Worm (Caenorhabditis elegans) whole organism, L2 larva: ENCODE measurements around the gene F43C11.7.

Experiments
- C34F6.9 ChIP-seq: fragments of 150-350 bp; optimal IDR thresholded peaks from 2 replicates; lab custom pipeline; 2014; ENCODE audit warnings: missing biosample characterization, missing genetic modification characterization
- ZK546.5 ChIP-seq: sonication (generic microtip); optimal IDR thresholded peaks from 2 replicates; lab custom pipeline; 2017; ENCODE audit warnings: missing biosample characterization, missing genetic modification characterization
- alr-1 ChIP-seq: fragments of 150-350 bp; optimal IDR thresholded peaks from 2 replicates; lab custom pipeline; 2014; ENCODE audit warnings: missing biosample characterization, missing genetic modification characterization
- ceh-16 ChIP-seq: fragments of 150-350 bp; optimal IDR thresholded peaks from 2 replicates; lab custom pipeline; 2014; ENCODE audit warnings: missing biosample characterization, missing genetic modification characterization
- ceh-82 ChIP-seq: fragments of 150-350 bp; optimal IDR thresholded peaks from 2 replicates; lab custom pipeline; 2014; ENCODE audit warnings: missing biosample characterization, missing genetic modification characterization
- crh-2 ChIP-seq: sonication (generic microtip); optimal IDR thresholded peaks from 2 replicates; lab custom pipeline; 2017; ENCODE audit warnings: missing biosample characterization, missing genetic modification characterization
- dmd-4 ChIP-seq: sonication (generic microtip); optimal IDR thresholded peaks from 2 replicates; lab custom pipeline; 2017; ENCODE audit warnings: missing biosample characterization, missing genetic modification characterization
- egl-27 ChIP-seq: sonication (generic microtip); optimal IDR thresholded peaks from 3 replicates; lab custom pipeline; 2017; ENCODE audit warnings: missing biosample characterization, missing genetic modification reagents, missing genetic modification characterization
- elt-3 ChIP-seq: sonication (generic microtip); optimal IDR thresholded peaks from 2 replicates; lab custom pipeline; 2017; ENCODE audit warnings: missing biosample characterization, missing genetic modification characterization
- fos-1 ChIP-seq: fragments of 150-350 bp; optimal IDR thresholded peaks from 2 replicates; lab custom pipeline; 2014; ENCODE audit warnings: missing biosample characterization, missing genetic modification characterization
- lin-11 ChIP-seq: fragments of 150-350 bp; sonication (generic microtip); optimal IDR thresholded peaks from 2 replicates; lab custom pipeline; 2014; ENCODE audit warnings: missing biosample characterization, missing genetic modification characterization, inconsistent platforms, mixed read lengths
- lin-13 ChIP-seq: fragments of 150-350 bp; optimal IDR thresholded peaks from 2 replicates; lab custom pipeline; 2014; ENCODE audit warnings: missing biosample characterization, missing genetic modification reagents, missing genetic modification characterization
- lin-39 ChIP-seq: fragments of 150-350 bp; optimal IDR thresholded peaks from 2 replicates; lab custom pipeline; 2014; ENCODE audit warnings: missing biosample characterization, missing genetic modification reagents, missing genetic modification characterization
- lsy-2 ChIP-seq, 2 experiments: fragments of 150-350 bp in 1 of 2; sonication (generic microtip) in 1 of 2; optimal IDR thresholded peaks; 2 replicates each; lab custom pipeline; 2014 to 2017; ENCODE audit warnings: missing biosample characterization in 2 of 2, missing genetic modification characterization in 2 of 2
- mbf-1 ChIP-seq: sonication (generic microtip); optimal IDR thresholded peaks from 2 replicates; lab custom pipeline; 2017; ENCODE audit warnings: missing biosample characterization, missing genetic modification characterization
- mdl-1 ChIP-seq, 2 experiments: fragments of 150-350 bp in 1 of 2; sonication (generic microtip) in 1 of 2; optimal IDR thresholded peaks; 2 replicates each; lab custom pipeline; 2017; ENCODE audit warnings: missing biosample characterization in 2 of 2, missing genetic modification characterization in 2 of 2
- nhr-11 ChIP-seq: fragments of 150-350 bp; optimal IDR thresholded peaks from 2 replicates; lab custom pipeline; 2014; ENCODE audit warnings: missing biosample characterization, missing genetic modification characterization
- nhr-129 ChIP-seq: fragments of 150-350 bp; optimal IDR thresholded peaks from 2 replicates; lab custom pipeline; 2014; ENCODE audit warnings: missing biosample characterization, missing genetic modification characterization
- nhr-23 ChIP-seq: fragments of 150-350 bp; optimal IDR thresholded peaks from 2 replicates; lab custom pipeline; 2014; ENCODE audit warnings: missing biosample characterization, missing genetic modification reagents, missing genetic modification characterization
- nhr-237 ChIP-seq: fragments of 150-350 bp; optimal IDR thresholded peaks from 2 replicates; lab custom pipeline; 2014; ENCODE audit warnings: missing biosample characterization, missing genetic modification characterization
- nhr-25 ChIP-seq: fragments of 150-350 bp; sonication (generic microtip); optimal IDR thresholded peaks from 3 replicates; lab custom pipeline; 2014; ENCODE audit warnings: missing biosample characterization, missing genetic modification characterization
- peb-1 ChIP-seq: fragments of 150-350 bp; optimal IDR thresholded peaks from 2 replicates; lab custom pipeline; 2014; ENCODE audit warnings: missing biosample characterization, missing genetic modification characterization
- sem-4 ChIP-seq: fragments of 150-350 bp; optimal IDR thresholded peaks from 2 replicates; lab custom pipeline; 2014; ENCODE audit warnings: missing biosample characterization, missing genetic modification reagents, missing genetic modification characterization
- skn-1 ChIP-seq: sonication (generic microtip); optimal IDR thresholded peaks from 2 replicates; lab custom pipeline; 2017; ENCODE audit warnings: missing biosample characterization, missing genetic modification characterization
- sma-9 ChIP-seq, 2 experiments: fragments of 150-350 bp in 1 of 2; sonication (generic microtip) in 1 of 2; optimal IDR thresholded peaks; 2 replicates each; lab custom pipeline; 2014 to 2016; ENCODE audit warnings: missing genetic modification characterization in 2 of 2, mild to moderate bottlenecking in 1 of 2, missing biosample characterization in 1 of 2, missing compliant biosample characterization in 1 of 2, missing genetic modification reagents in 1 of 2, moderate library complexity in 1 of 2
- unc-39 ChIP-seq: fragments of 150-350 bp; optimal IDR thresholded peaks from 2 replicates; lab custom pipeline; 2014; ENCODE audit warnings: missing biosample characterization, missing genetic modification characterization
- unc-55 ChIP-seq: fragments of 150-350 bp; sonication (generic microtip); optimal IDR thresholded peaks from 3 replicates; lab custom pipeline; 2014; ENCODE audit warnings: missing biosample characterization, missing genetic modification reagents, missing genetic modification characterization
- unc-62 ChIP-seq: fragments of 150-350 bp; optimal IDR thresholded peaks from 2 replicates; lab custom pipeline; 2014; ENCODE audit warnings: missing biosample characterization, missing genetic modification reagents, missing genetic modification characterization
- zag-1 ChIP-seq: fragments of 150-350 bp; optimal IDR thresholded peaks from 2 replicates; lab custom pipeline; 2014; ENCODE audit warnings: missing biosample characterization, missing genetic modification characterization
- ztf-1 ChIP-seq: fragments of 200-800 bp; sonication (Bioruptor generic); conservative IDR thresholded peaks from 2 replicates; pipeline ENCODE4 v1.3.6; 2022; ENCODE audit warnings: missing genetic modification characterization, missing compliant biosample characterization
- ztf-4 ChIP-seq: fragments of 150-350 bp; optimal IDR thresholded peaks from 2 replicates; lab custom pipeline; 2014; ENCODE audit warnings: missing biosample characterization, missing genetic modification characterization

Gene F43C11.7

DNA sequence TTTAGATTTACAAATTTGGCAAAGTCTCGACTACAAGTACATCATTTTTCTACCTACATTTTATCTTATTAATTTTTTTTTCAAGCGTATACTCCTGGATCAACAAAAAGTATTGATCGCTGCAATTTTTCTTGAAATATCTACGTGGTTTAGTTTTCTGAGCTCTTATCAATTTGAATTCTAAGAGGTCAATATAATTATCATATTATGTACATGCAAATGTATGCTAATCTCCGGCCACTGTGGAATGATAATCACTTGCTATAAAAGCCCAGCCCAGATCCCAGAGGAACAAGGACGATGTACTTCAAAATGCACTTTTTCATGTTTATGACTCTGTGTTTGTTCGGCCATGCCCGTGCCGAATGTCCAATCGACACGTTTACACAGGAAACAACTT, 21.1 kb downstream of the F43C11.7 start, which contains the start of gene F43C11.1:
F43C11.1 (plus strand) TSS at position 301 of the 400 bp plus-strand sequence.
- TF ChIP-seq ZK546.5 (tag; lab: Kevin White, UChicago) (no peak), ztf-4 (tag; lab: Kevin White, UChicago) (no peak), zag-1 (no peak), peb-1 (tag; lab: Kevin White, UChicago) (no peak)
- TF ChIP-seq, all 48 proteins: peak for 0

DNA sequence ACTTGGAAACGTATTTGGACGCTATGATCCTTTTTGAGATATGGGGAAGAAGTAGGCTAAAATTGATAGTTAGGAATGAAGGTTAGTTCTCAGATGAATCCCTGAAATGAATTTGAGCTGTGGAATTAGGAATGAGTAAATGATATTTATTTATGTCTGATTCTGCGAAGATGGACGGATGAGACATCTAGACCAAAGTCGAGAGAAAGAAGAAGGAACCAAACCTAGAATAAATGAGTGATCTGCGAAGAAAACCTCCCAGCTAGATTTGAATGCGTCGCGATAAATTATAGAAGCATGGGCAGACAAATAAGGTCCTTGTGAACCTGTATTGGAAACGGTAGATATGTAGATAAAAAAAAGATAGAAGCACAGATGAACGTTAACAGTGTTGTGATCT, 24.3 kb downstream of the F43C11.7 start, which contains the start of gene F43C11.16:
F43C11.16 (minus strand) TSS at position 101 of the 400 bp plus-strand sequence.
- TF ChIP-seq nhr-11 (no peak), zag-1 (no peak), sem-4 (tag; lab: Kevin White, UChicago) (no peak), skn-1 (tag; lab: Kevin White, UChicago) (no peak), unc-39 (tag; lab: Kevin White, UChicago) (no peak), fos-1 (tag; lab: Kevin White, UChicago) (no peak), nhr-237 (no peak), unc-55 (no peak), lin-11 (tag; lab: Kevin White, UChicago) (no peak), ztf-1 (GFP tag; lab: Robert Waterston, UW) (no peak), ZK546.5 (tag; lab: Kevin White, UChicago) (no peak), egl-27 (tag; lab: Kevin White, UChicago) (no peak)

ce11 chrII:2363673-2364072, 28.0 kb downstream of the F43C11.7 start, which contains the start of gene F43C11.11:
TSS of gene F43C11.11 (minus strand) at chrII:2363773.
- TF ChIP-seq crh-2 (tag; lab: Kevin White, UChicago) = no peak
- TF ChIP-seq unc-62 (GFP tag; lab: Kevin White, UChicago) = no peak
- TF ChIP-seq alr-1 (tag; lab: Kevin White, UChicago) = no peak
- no peak for TF ChIP-seq nhr-25 (tag; lab: Kevin White, UChicago)

DNA sequence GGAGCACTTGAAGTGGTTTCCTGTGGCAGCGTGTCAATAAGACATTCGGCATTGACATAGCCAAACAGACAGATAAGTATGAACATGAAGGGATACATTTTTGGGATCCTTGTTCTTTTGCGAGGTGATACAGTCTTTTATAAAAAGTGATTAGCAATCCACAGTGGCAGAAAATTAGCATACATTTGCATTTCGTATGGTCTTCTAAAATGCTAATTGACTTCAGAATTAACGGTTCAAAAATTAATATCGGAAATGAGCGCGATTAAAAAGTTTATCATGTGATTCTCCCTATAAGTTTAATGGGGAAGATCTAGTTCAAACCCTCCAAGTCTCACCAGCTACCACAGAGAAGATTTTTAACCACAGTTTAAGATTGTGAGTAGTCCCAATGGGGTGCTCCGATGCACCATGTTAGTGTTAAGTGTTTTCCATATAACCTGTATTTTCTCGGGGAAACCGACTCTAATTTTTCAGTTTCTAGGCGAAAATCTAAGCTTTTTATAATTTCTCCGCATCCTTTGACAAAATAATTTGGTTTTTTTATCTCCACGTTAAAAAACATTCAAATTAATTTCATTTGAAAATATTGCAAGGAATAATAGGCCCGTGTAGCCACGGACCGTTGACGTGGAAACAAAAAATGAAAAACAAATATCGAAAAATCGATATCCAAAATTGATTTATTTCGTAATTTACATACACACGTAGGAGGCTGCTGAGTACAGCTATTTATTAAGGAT, 31.1 kb downstream of the F43C11.7 start, which contains the start of the genes F43C11.12 and F16G10.5:
F43C11.12 (minus strand) TSS at position 101 of the 743 bp plus-strand sequence.
F16G10.5 (plus strand) TSS at position 693 of the 743 bp plus-strand sequence.
- TF ChIP-seq ceh-16 (tag; lab: Kevin White, UChicago) (no peak), sma-9 (GFP tag; optimal IDR thresholded peaks at IDR 0.05; lab: Kevin White, UChicago) (no peak), sma-9 (tag; optimal IDR thresholded peaks at IDR 0.05; lab: Kevin White, UChicago) (no peak), sem-4 (tag; lab: Kevin White, UChicago) (no peak), crh-2 (tag; lab: Kevin White, UChicago) (no peak), dmd-4 (no peak), elt-3 (no peak), mdl-1 (tag; optimal IDR thresholded peaks at IDR 0.05; lab: Kevin White, UChicago) (no peak), lin-39 (no peak)

DNA sequence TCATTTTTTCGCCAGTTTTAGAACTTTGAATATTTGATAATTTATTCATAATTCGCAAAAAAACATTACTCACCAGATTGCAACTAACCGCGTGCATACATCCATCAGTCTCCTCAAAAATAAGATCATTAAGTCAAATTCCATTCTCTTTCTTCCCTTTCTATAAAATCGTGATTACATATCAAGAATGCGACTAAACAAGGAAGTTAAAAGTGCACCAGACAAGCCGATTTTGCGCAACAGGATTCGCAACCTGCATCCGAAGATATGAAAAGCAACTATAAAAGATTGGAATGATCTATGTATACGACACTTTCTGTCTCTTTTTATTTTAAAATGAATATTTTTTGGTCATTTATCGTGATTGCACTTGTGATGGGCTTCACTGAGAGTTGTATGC, 33.3 kb downstream of the F43C11.7 start, which contains the start of gene hpo-25:
hpo-25 (plus strand) TSS at position 301 of the 400 bp plus-strand sequence.
- TF ChIP-seq sma-9 (GFP tag; optimal IDR thresholded peaks at IDR 0.05; lab: Kevin White, UChicago) (no peak), sma-9 (tag; optimal IDR thresholded peaks at IDR 0.05; lab: Kevin White, UChicago) (no peak), unc-62 (GFP tag; lab: Kevin White, UChicago) (no peak), nhr-129 (tag; lab: Kevin White, UChicago) (no peak), ceh-16 (tag; lab: Kevin White, UChicago) (no peak), mbf-1 (tag; lab: Kevin White, UChicago) (no peak), lsy-2 (tag; optimal IDR thresholded peaks at IDR 0.05; lab: Kevin White, UChicago) (no peak), lin-13 (no peak), C34F6.9 (tag; lab: Kevin White, UChicago) (no peak), peb-1 (tag; lab: Kevin White, UChicago) (no peak), nhr-237 (no peak), sem-4 (tag; lab: Kevin White, UChicago) (no peak), nhr-23 (tag; lab: Kevin White, UChicago) (no peak), ceh-82 (tag; lab: Kevin White, UChicago) (no peak)
- TF ChIP-seq, all 48 proteins: peak for 0
